Worm (Caenorhabditis elegans): ENCODE measurements around the gene C08G5.6.

DNA sequence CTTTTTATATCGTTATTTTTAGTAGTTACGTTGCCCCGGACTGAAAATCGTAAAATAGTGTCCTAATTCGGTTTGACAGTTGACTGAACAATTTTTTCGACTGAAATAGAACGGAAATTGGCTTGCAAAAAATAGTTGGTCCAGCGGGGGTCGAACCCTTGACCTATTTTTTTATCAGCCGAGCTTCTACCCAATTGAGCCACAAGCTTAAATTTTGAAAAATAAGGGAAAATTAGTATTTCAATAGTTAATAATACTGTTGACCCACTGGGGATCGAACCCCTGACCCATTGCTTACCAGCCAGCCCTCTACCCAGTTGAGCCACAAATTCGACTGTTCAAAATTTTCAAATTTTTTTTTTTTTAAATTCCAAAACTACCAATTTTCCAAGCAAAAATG, 18.5 kb upstream of the C08G5.6 start:
- TF ChIP-seq nhr-237 (tag; optimal IDR thresholded peaks at IDR 0.05) (no peak), blmp-1 (tag; optimal IDR thresholded peaks at IDR 0.05) (no peak), nhr-28 (tag; optimal IDR thresholded peaks at IDR 0.05) (no peak), ces-1 (GFP tag; optimal IDR thresholded peaks at IDR 0.05) (no peak), snpc-4 (tag; optimal IDR thresholded peaks at IDR 0.05) (no peak), unc-62 (GFP tag; optimal IDR thresholded peaks at IDR 0.05) (no peak), hlh-1 (tag; optimal IDR thresholded peaks at IDR 0.05) (no peak), elt-3 (tag; optimal IDR thresholded peaks at IDR 0.05) (no peak)

Measured in whole organism, mixed stage, embryonic.